Worm (Caenorhabditis elegans) whole organism, L4/young adult: ENCODE measurements around the gene srt-7.

Source experiments
- W03F9.2 ChIP-seq: fragments of 150-350 bp; optimal IDR thresholded peaks from 2 replicates; lab custom pipeline; 2014; ENCODE audit warnings: missing biosample characterization, missing genetic modification characterization
- dao-5 ChIP-seq: sonication (generic microtip); optimal IDR thresholded peaks from 2 replicates; lab custom pipeline; 2016; ENCODE audit warnings: missing genotype, missing genetic modification characterization, moderate library complexity, missing compliant biosample characterization
- him-1 ChIP-seq: sonication (generic microtip); optimal IDR thresholded peaks from 2 replicates; lab custom pipeline; 2016; ENCODE audit warnings: missing genotype, missing genetic modification reagents, missing genetic modification characterization, missing compliant biosample characterization

DNA sequence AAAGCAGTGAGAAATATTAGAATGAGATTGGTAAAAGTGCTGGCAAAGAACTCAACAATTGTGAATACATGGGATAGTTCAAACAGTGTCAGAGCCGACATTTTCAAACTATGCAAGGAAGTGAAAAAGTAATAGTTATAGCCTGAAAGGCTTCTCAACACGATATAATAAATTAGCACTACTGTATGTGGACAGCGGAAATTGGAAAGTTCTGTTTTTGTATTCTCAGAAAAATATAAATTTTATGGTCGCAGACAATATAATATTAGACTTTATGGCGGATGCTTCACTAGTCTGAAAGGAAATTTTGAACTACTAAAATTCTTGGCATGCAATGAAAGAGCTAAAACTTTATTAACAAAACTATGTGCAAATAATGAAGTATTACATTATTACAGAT lies 24.2 kb downstream of the srt-7 start, which contains the start of gene str-69:
- TF ChIP-seq him-1 (tag; lab: Kevin White, UChicago), result no peak
- no peak for TF ChIP-seq W03F9.2 (tag; lab: Kevin White, UChicago)
- TF ChIP-seq dao-5 (tag; lab: Kevin White, UChicago), result no peak
